Fruit fly (Drosophila melanogaster): ENCODE data around the gene Spn88Ea.

DNA sequence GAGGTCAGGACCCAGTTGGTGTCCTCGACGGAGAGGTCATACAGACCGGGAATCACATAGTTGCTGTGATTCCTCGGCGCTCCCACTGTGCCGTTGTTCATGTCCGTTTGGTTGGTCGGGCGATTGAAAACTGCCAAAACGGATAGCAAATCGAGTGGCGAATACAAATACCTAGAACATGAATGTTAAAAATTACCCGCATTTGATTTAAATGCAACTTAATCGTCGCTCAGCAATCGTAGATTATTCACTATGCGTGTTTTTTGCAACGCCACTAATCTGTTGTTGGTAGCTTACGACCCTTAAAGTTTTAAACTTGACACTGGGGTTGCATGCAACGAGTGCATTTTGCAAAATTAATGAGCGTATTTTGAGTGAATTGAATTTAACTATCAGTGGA is 42.8 kb upstream of the Spn88Ea start, which contains the start of gene Amt:
- no peak for TF ChIP-seq gl (tag; optimal IDR thresholded peaks at IDR 0.05)
- TF ChIP-seq CG13204 (GFP tag; optimal IDR thresholded peaks at IDR 0.05): no peak
- no peak for TF ChIP-seq fd96Ca (GFP tag; IDR thresholded peaks at IDR 0.05)
- no peak for TF ChIP-seq CG32121 (GFP tag; IDR thresholded peaks at IDR 0.05)
- TF ChIP-seq EcR (GFP tag; optimal IDR thresholded peaks at IDR 0.05): no peak
- TF ChIP-seq CG8159 (tag; optimal IDR thresholded peaks at IDR 0.05): no peak
- TF ChIP-seq CG12605 (GFP tag; IDR thresholded peaks at IDR 0.05): no peak
- TF ChIP-seq CG9948 (tag; optimal IDR thresholded peaks at IDR 0.05): no peak
- TF ChIP-seq Ets98B (GFP tag; IDR thresholded peaks at IDR 0.05): no peak
- no peak for TF ChIP-seq rn (GFP tag; IDR thresholded peaks at IDR 0.05)
- no peak for TF ChIP-seq Pif1B (GFP tag; optimal IDR thresholded peaks at IDR 0.05)
- no peak for TF ChIP-seq Pif1A (GFP tag; optimal IDR thresholded peaks at IDR 0.05)
- TF ChIP-seq CG34367 (tag; optimal IDR thresholded peaks at IDR 0.05): no peak

Data from whole organism, pupa.